Worm (Caenorhabditis elegans): ENCODE data around the gene Y69A2AR.12.

DNA sequence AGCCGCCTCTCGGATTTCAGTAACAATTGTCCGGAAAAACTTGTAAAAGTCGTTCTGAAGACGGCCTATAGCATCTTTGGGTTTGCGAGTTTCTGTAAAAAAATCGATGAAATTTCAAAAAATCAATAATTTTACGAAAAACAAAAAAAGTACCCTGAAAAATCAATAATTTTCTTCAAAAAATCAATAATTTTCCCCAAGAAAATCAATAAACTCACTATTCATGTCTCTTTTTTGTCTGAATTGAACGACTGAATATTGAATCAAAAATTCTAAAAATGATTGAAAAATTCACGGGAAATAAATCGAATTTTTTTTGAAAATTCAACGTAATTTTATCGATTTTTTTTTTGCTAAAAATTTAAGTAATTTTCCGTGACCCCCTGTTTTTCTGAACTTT, 17.0 kb upstream of the Y69A2AR.12 start, which contains the start of gene Y69A2AR.23:
- TF ChIP-seq nhr-77 (tag; optimal IDR thresholded peaks at IDR 0.05): no peak
- no peak for TF ChIP-seq tbx-2 (tag; optimal IDR thresholded peaks at IDR 0.05)
- no peak for TF ChIP-seq ces-1 (GFP tag; optimal IDR thresholded peaks at IDR 0.05)
- no peak for TF ChIP-seq hlh-17 (GFP tag; optimal IDR thresholded peaks at IDR 0.05; ENCODE audit: borderline replicate concordance)
- TF ChIP-seq nhr-28 (tag; optimal IDR thresholded peaks at IDR 0.05): no peak
- no peak for TF ChIP-seq jun-1 (tag; optimal IDR thresholded peaks at IDR 0.05)
- no peak for TF ChIP-seq skn-1 (tag; optimal IDR thresholded peaks at IDR 0.05)
- TF ChIP-seq fkh-4 (tag; optimal IDR thresholded peaks at IDR 0.05; ENCODE audit: borderline replicate concordance): no peak
- no peak for TF ChIP-seq lin-13 (GFP tag; optimal IDR thresholded peaks at IDR 0.05)
- no peak for TF ChIP-seq nhr-76 (tag; optimal IDR thresholded peaks at IDR 0.05)
- no peak for TF ChIP-seq pqm-1 (tag; optimal IDR thresholded peaks at IDR 0.05)

Data from whole organism, L1 larva.